Fruit fly (Drosophila melanogaster) Kc167 (cell line): ENCODE measurements around the gene nebu.

Source experiments
- Myc ChIP-seq: fragments of >200 bp; optimal IDR thresholded peaks from 2 replicates; lab custom pipeline; 2017; ENCODE audit warnings: missing external identifiers
- Sin3A ChIP-seq: fragments of >200 bp; optimal IDR thresholded peaks from 2 replicates; lab custom pipeline; 2018; ENCODE audit warnings: missing external identifiers
- h ChIP-seq: fragments of >200 bp; optimal IDR thresholded peaks from 3 replicates; lab custom pipeline; 2018; ENCODE audit warnings: missing external identifiers
- insv ChIP-seq: fragments of >200 bp; optimal IDR thresholded peaks from 3 replicates; lab custom pipeline; 2018; ENCODE audit warnings: missing external identifiers
- psq ChIP-seq: fragments of >200 bp; optimal IDR thresholded peaks from 2 replicates; lab custom pipeline; 2017; ENCODE audit warnings: missing external identifiers
- ttk ChIP-seq: sonication (Bioruptor generic); optimal IDR thresholded peaks from 2 replicates; lab custom pipeline; 2017; ENCODE audit warnings: missing external identifiers

nebu gene

dm6 chr3L:12800167-12800566 is 42.7 kb downstream of the nebu start:
- TF ChIP-seq insv (lab: Kevin White, UChicago) (no peak), psq (lab: Kevin White, UChicago) (no peak)

dm6 chr3L:12799431-12800147 is 43.3 kb downstream of the nebu start:
- TF ChIP-seq insv (lab: Kevin White, UChicago), result no peak
- TF ChIP-seq h (lab: Kevin White, UChicago), result no peak
- no peak for TF ChIP-seq Sin3A (lab: Kevin White, UChicago)
- no peak for TF ChIP-seq ttk (lab: Kevin White, UChicago)
- no peak for TF ChIP-seq psq (lab: Kevin White, UChicago)
- TF ChIP-seq Myc (lab: Kevin White, UChicago), result no peak

dm6 chr3L:12798795-12799311 is 44.1 kb downstream of the nebu start:
- TF ChIP-seq h (lab: Kevin White, UChicago), result no peak

- TF ChIP-seq h (lab: Kevin White, UChicago) (no peak), Myc (lab: Kevin White, UChicago) (no peak), psq (lab: Kevin White, UChicago) (no peak), Sin3A (lab: Kevin White, UChicago) (no peak), insv (lab: Kevin White, UChicago) (no peak), ttk (lab: Kevin White, UChicago) (no peak)
These were observed 46.7 kb downstream of the nebu start for dm6 chr3L:12796077-12796641.

- TF ChIP-seq h (lab: Kevin White, UChicago) (no peak), Sin3A (lab: Kevin White, UChicago) (no peak), ttk (lab: Kevin White, UChicago) (no peak), psq (lab: Kevin White, UChicago) (no peak)
These were observed 48.4 kb downstream of the nebu start for dm6 chr3L:12794532-12794931.

dm6 chr3L:12792933-12793448 is 49.9 kb downstream of the nebu start:
- TF ChIP-seq h (lab: Kevin White, UChicago) (no peak), ttk (lab: Kevin White, UChicago) (no peak), Myc (lab: Kevin White, UChicago) (no peak), Sin3A (lab: Kevin White, UChicago) (no peak), insv (lab: Kevin White, UChicago) (no peak), psq (lab: Kevin White, UChicago) (no peak)

dm6 chr3L:12791679-12792229 is 51.2 kb downstream of the nebu start:
- TF ChIP-seq insv (lab: Kevin White, UChicago), result no peak
- TF ChIP-seq ttk (lab: Kevin White, UChicago), result no peak
- TF ChIP-seq Myc (lab: Kevin White, UChicago), result no peak
- TF ChIP-seq h (lab: Kevin White, UChicago), result no peak
- TF ChIP-seq psq (lab: Kevin White, UChicago), result no peak
- no peak for TF ChIP-seq Sin3A (lab: Kevin White, UChicago)

- TF ChIP-seq Myc (lab: Kevin White, UChicago) (no peak), ttk (lab: Kevin White, UChicago) (no peak), h (lab: Kevin White, UChicago) (no peak), insv (lab: Kevin White, UChicago) (no peak), psq (lab: Kevin White, UChicago) (no peak)
These were observed 51.9 kb downstream of the nebu start for dm6 chr3L:12790783-12791678.

dm6 chr3L:12789875-12790373 is 53.0 kb downstream of the nebu start, which contains the start of gene CG42709:
Gene CG42709, plus strand, starts transcription at chr3L:12790192.
- TF ChIP-seq h (lab: Kevin White, UChicago) (no peak), psq (lab: Kevin White, UChicago) (no peak), Sin3A (lab: Kevin White, UChicago) (no peak), Myc (lab: Kevin White, UChicago) (no peak), insv (lab: Kevin White, UChicago) (no peak), ttk (lab: Kevin White, UChicago) (no peak)

- no peak for TF ChIP-seq ttk (lab: Kevin White, UChicago)
- TF ChIP-seq Myc (lab: Kevin White, UChicago), result no peak
- TF ChIP-seq h (lab: Kevin White, UChicago), result no peak
- TF ChIP-seq insv (lab: Kevin White, UChicago), result no peak
- no peak for TF ChIP-seq psq (lab: Kevin White, UChicago)
- TF ChIP-seq Sin3A (lab: Kevin White, UChicago), result no peak
These were observed 61.9 kb downstream of the nebu start, which contains the start of the genes CG10969 and CG17666 for dm6 chr3L:12780997-12781396. Gene CG10969, minus strand, starts transcription at chr3L:12781097. Gene CG17666, plus strand, starts transcription at chr3L:12781325.
